Fruit fly (Drosophila melanogaster) whole organism, prepupa: ENCODE data around the gene CG5180.
A peak's percentile ranks its signal among the peaks of the same experiment; 100 is the strongest.

Experiments used
- Blimp-1 ChIP-seq: fragments of 200-800 bp; sonication (Bioruptor generic); optimal IDR thresholded peaks from 3 replicates; lab custom pipeline; 2017; ENCODE audit warnings: missing biosample characterization, missing genetic modification characterization, mild to moderate bottlenecking, moderate library complexity, missing genetic modification reagents
- CG10669 ChIP-seq: fragments of 200-800 bp; sonication (Bioruptor generic); optimal IDR thresholded peaks from 3 replicates; lab custom pipeline; 2018; ENCODE audit warnings: missing biosample characterization, mild to moderate bottlenecking, missing genetic modification characterization, moderate library complexity
- CG11294 ChIP-seq: fragments of 200-800 bp; sonication (Bioruptor generic); IDR thresholded peaks from 2 replicates; pipeline ENCODE4 v1.3.6; 2022; ENCODE audit warnings: missing biosample characterization, missing genetic modification characterization
- CG11762 ChIP-seq: fragments of 200-800 bp; sonication (Bioruptor generic); optimal IDR thresholded peaks from 3 replicates; lab custom pipeline; 2016; ENCODE audit warnings: missing biosample characterization, missing genetic modification characterization; ENCODE audit not compliant: insufficient read depth
- CG15336 ChIP-seq: fragments of 200-800 bp; sonication (Bioruptor generic); IDR thresholded peaks from 2 replicates; pipeline ENCODE4 v1.3.6; 2022; ENCODE audit warnings: missing biosample characterization, missing genetic modification characterization
- CG16779 ChIP-seq: fragments of 200-800 bp; sonication (Bioruptor generic); optimal IDR thresholded peaks from 3 replicates; lab custom pipeline; 2017; ENCODE audit warnings: missing biosample characterization, mild to moderate bottlenecking, missing genetic modification characterization
- CG3032 ChIP-seq: fragments of 200-800 bp; optimal IDR thresholded peaks from 2 replicates; lab custom pipeline; 2019; ENCODE audit warnings: missing biosample characterization, mild to moderate bottlenecking, missing genetic modification characterization, moderate library complexity
- CG32006 ChIP-seq: fragments of 200-800 bp; sonication (Bioruptor generic); optimal IDR thresholded peaks from 3 replicates; lab custom pipeline; 2017; ENCODE audit warnings: missing biosample characterization, mild to moderate bottlenecking, missing genetic modification characterization
- CG3919 ChIP-seq: fragments of 200-800 bp; sonication (Bioruptor generic); optimal IDR thresholded peaks from 3 replicates; lab custom pipeline; 2016; ENCODE audit warnings: missing biosample characterization, missing genetic modification characterization
- CG4318 ChIP-seq: fragments of 200-800 bp; sonication (Bioruptor generic); optimal IDR thresholded peaks from 3 replicates; lab custom pipeline; 2017; ENCODE audit warnings: missing biosample characterization, mild to moderate bottlenecking, missing genetic modification characterization
- CG6163 ChIP-seq: fragments of 200-800 bp; sonication (Bioruptor generic); IDR thresholded peaks from 3 replicates; pipeline ENCODE4 v1.3.6; 2022; ENCODE audit warnings: missing biosample characterization, missing genetic modification characterization
- CG6276 ChIP-seq: fragments of 200-800 bp; sonication (Bioruptor generic); optimal IDR thresholded peaks from 2 replicates; lab custom pipeline; 2017; ENCODE audit warnings: missing biosample characterization, mild to moderate bottlenecking, missing genetic modification characterization
- CG6854 ChIP-seq: fragments of 200-800 bp; sonication (Bioruptor generic); optimal IDR thresholded peaks from 2 replicates; lab custom pipeline; 2017; ENCODE audit warnings: missing biosample characterization, mild to moderate bottlenecking, missing genetic modification characterization
- CG7368 ChIP-seq: fragments of 200-800 bp; sonication (Bioruptor generic); optimal IDR thresholded peaks from 3 replicates; lab custom pipeline; 2016; ENCODE audit warnings: missing biosample characterization, missing genetic modification characterization
- CG8119 ChIP-seq: fragments of 200-800 bp; sonication (Bioruptor generic); IDR thresholded peaks from 3 replicates; pipeline ENCODE4 v1.3.6; 2022; ENCODE audit warnings: missing biosample characterization, missing genetic modification characterization
- CG8319 ChIP-seq: fragments of 200-800 bp; sonication (Bioruptor generic); optimal IDR thresholded peaks from 3 replicates; lab custom pipeline; 2016; ENCODE audit warnings: missing biosample characterization, missing genetic modification characterization
- CG9139 ChIP-seq: fragments of 200-800 bp; sonication (Bioruptor generic); optimal IDR thresholded peaks from 3 replicates; lab custom pipeline; 2017; ENCODE audit warnings: missing biosample characterization, mild to moderate bottlenecking, missing genetic modification characterization
- Eip78C ChIP-seq: fragments of 200-800 bp; sonication (Bioruptor generic); peaks from one replicate; lab custom pipeline; 2016; ENCODE audit warnings: missing biosample characterization, missing genetic modification characterization
- Eip93F ChIP-seq: fragments of 200-800 bp; sonication (Bioruptor generic); optimal IDR thresholded peaks from 2 replicates; lab custom pipeline; 2016; ENCODE audit warnings: missing biosample characterization, mild to moderate bottlenecking, missing genetic modification characterization
- Ets96B ChIP-seq: fragments of 200-800 bp; optimal IDR thresholded peaks from 2 replicates; lab custom pipeline; 2019; ENCODE audit warnings: missing biosample characterization, mild to moderate bottlenecking, missing genetic modification characterization, moderate library complexity
- Gug ChIP-seq: fragments of 200-800 bp; sonication (Bioruptor generic); IDR thresholded peaks from 2 replicates; pipeline ENCODE4 v1.3.6; 2022; ENCODE audit warnings: missing biosample characterization, missing genetic modification characterization
- Hr39 ChIP-seq: fragments of 200-800 bp; sonication (Bioruptor generic); optimal IDR thresholded peaks from 2 replicates; lab custom pipeline; 2016; ENCODE audit warnings: missing biosample characterization, missing genetic modification characterization
- Lpt ChIP-seq: fragments of 200-800 bp; sonication (Bioruptor generic); optimal IDR thresholded peaks from 3 replicates; lab custom pipeline; 2016; ENCODE audit warnings: missing biosample characterization, missing genetic modification characterization
- Met ChIP-seq: fragments of 200-800 bp; sonication (Bioruptor generic); optimal IDR thresholded peaks from 3 replicates; lab custom pipeline; 2016; ENCODE audit warnings: missing biosample characterization, missing genetic modification characterization
- OdsH ChIP-seq: fragments of 200-800 bp; sonication (Bioruptor generic); optimal IDR thresholded peaks from 3 replicates; lab custom pipeline; 2016; ENCODE audit warnings: missing biosample characterization, missing genetic modification characterization
- Sox102F ChIP-seq: fragments of 200-800 bp; sonication (Bioruptor generic); optimal IDR thresholded peaks from 2 replicates; lab custom pipeline; 2016; ENCODE audit warnings: missing biosample characterization, mild to moderate bottlenecking, missing genetic modification characterization
- Sox14 ChIP-seq: fragments of 200-800 bp; sonication (Bioruptor generic); optimal IDR thresholded peaks from 3 replicates; lab custom pipeline; 2016; ENCODE audit warnings: missing biosample characterization, missing genetic modification characterization
- achi ChIP-seq: fragments of 200-800 bp; sonication (Bioruptor generic); optimal IDR thresholded peaks from 3 replicates; lab custom pipeline; 2016; ENCODE audit warnings: missing biosample characterization, missing genetic modification characterization
- cyc ChIP-seq: fragments of 200-800 bp; sonication (Bioruptor generic); optimal IDR thresholded peaks from 3 replicates; lab custom pipeline; 2016; ENCODE audit warnings: missing biosample characterization, missing genetic modification characterization
- dsx ChIP-seq: fragments of 200-800 bp; optimal IDR thresholded peaks from 3 replicates; lab custom pipeline; 2019; ENCODE audit warnings: missing biosample characterization, mild to moderate bottlenecking, missing genetic modification characterization, moderate library complexity; ENCODE audit not compliant: poor library complexity, severe bottlenecking
- eg ChIP-seq: fragments of 200-800 bp; sonication (Bioruptor generic); IDR thresholded peaks from 3 replicates; pipeline ENCODE4 v1.3.6; 2022; ENCODE audit warnings: missing biosample characterization, missing genetic modification characterization
- esn ChIP-seq: fragments of 200-800 bp; sonication (Bioruptor generic); optimal IDR thresholded peaks from 2 replicates; lab custom pipeline; 2016; ENCODE audit warnings: missing biosample characterization, mild to moderate bottlenecking, missing genetic modification characterization, moderate library complexity
- fd59A ChIP-seq: fragments of 200-800 bp; sonication (Bioruptor generic); optimal IDR thresholded peaks from 2 replicates; lab custom pipeline; 2017; ENCODE audit warnings: missing biosample characterization, mild to moderate bottlenecking, missing genetic modification characterization, missing genetic modification reagents
- fd85E ChIP-seq: fragments of 200-800 bp; sonication (Bioruptor generic); optimal IDR thresholded peaks from 3 replicates; lab custom pipeline; 2016; ENCODE audit warnings: missing biosample characterization, missing genetic modification characterization
- fkh ChIP-seq: fragments of 200-800 bp; sonication (Bioruptor generic); optimal IDR thresholded peaks from 3 replicates; lab custom pipeline; 2017; ENCODE audit warnings: missing biosample characterization, mild to moderate bottlenecking, missing genetic modification characterization, moderate library complexity
- lz ChIP-seq: fragments of 200-800 bp; sonication (Bioruptor generic); optimal IDR thresholded peaks from 3 replicates; lab custom pipeline; 2016; ENCODE audit warnings: missing biosample characterization, missing genetic modification characterization
- net ChIP-seq: fragments of 200-800 bp; sonication (Bioruptor generic); optimal IDR thresholded peaks from 3 replicates; lab custom pipeline; 2016; ENCODE audit warnings: missing biosample characterization, missing genetic modification characterization
- pdm3 ChIP-seq: fragments of 200-800 bp; sonication (Bioruptor generic); optimal IDR thresholded peaks from 3 replicates; lab custom pipeline; 2016; ENCODE audit warnings: missing biosample characterization, missing genetic modification characterization
- ss ChIP-seq, 2 experiments: fragments of 200-800 bp; sonication (Bioruptor generic); optimal IDR thresholded peaks; 2 replicates in 1 of 2; 3 replicates in 1 of 2; lab custom pipeline; 2017 to 2018; ENCODE audit warnings: mild to moderate bottlenecking in 2 of 2, missing biosample characterization in 2 of 2, missing genetic modification characterization in 2 of 2, moderate library complexity in 1 of 2
- svp ChIP-seq: fragments of 200-800 bp; sonication (Bioruptor generic); peaks from one replicate; lab custom pipeline; 2016; ENCODE audit warnings: missing biosample characterization, missing genetic modification characterization
- topi ChIP-seq: fragments of 200-800 bp; sonication (Bioruptor generic); optimal IDR thresholded peaks from 3 replicates; lab custom pipeline; 2016; ENCODE audit warnings: missing biosample characterization, missing genetic modification characterization
- vri ChIP-seq: fragments of 200-800 bp; sonication (Bioruptor generic); optimal IDR thresholded peaks from 3 replicates; lab custom pipeline; 2016; ENCODE audit warnings: missing biosample characterization, mild to moderate bottlenecking, missing genetic modification characterization

CG5180 gene

DNA sequence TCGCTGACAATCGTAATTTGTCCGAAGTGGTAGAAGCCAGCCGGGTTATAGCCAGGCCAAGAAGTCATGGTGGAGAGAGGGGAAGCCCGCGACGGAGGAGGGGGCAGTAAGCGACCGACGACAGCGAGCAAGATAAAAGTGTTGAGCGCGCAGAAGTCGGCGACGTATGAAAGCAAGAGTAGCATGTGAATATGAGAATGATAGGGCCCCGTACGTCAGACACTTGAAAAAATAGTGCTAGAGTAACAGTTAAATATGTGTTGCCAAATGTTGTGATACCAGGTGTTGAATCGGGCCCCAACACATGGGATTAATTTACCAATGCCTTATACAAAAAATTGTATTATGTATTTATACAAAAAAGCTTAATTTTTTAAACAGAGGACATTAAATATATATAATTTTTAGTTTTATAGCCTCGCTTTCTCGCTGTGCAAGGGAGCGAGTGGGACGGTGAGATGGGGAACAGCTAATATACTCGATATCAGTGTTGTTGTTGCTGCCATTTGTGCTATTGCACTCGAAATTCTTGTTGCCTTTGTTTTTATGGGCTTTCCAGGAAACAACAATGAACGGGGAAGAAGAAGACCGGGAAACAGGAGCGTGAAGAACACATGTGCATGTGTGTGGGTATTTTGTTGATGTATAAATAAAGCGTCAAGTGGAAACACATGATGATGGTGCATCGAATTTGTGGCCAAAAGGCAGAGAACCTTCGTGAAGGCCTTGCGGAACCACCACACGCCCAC, 7.7 kb upstream of the CG5180 start (continued):
- TF ChIP-seq CG9139 (GFP tag; lab: Kevin White, UChicago) (peak; percentile 74), pdm3 (GFP tag; lab: Kevin White, UChicago) (peak; percentile 84), esn (GFP tag; lab: Kevin White, UChicago) (peak; percentile 82), CG6276 (GFP tag; lab: Kevin White, UChicago) (peak; percentile 75), CG16779 (tag; lab: Kevin White, UChicago) (peak; percentile 49), CG3032 (peak; percentile 89), Blimp-1 (GFP tag; lab: Kevin White, UChicago) (peak; percentile 64), Hr39 (GFP tag; lab: Kevin White, UChicago) (peak; percentile 65), lz (GFP tag; lab: Kevin White, UChicago) (peak; percentile 71), CG15336 (GFP tag; lab: Robert Waterston, UW) (peak; percentile 87), CG11762 (GFP tag; lab: Kevin White, UChicago) (peak; percentile 86), Eip78C (peak; percentile 94), net (peak; percentile 79), Sox102F (GFP tag; lab: Kevin White, UChicago) (peak; percentile 71), cyc (GFP tag; lab: Kevin White, UChicago) (peak; percentile 78), CG8319 (GFP tag; lab: Kevin White, UChicago) (peak; percentile 87), CG3919 (peak; percentile 92), CG6163 (GFP tag; lab: Robert Waterston, UW) (peak; percentile 90), fd59A (GFP tag; lab: Kevin White, UChicago) (peak; percentile 85), eg (peak; percentile 80), ss (GFP tag; optimal IDR thresholded peaks at IDR 0.05; lab: Kevin White, UChicago) (peak; percentile 67 to 88)

DNA sequence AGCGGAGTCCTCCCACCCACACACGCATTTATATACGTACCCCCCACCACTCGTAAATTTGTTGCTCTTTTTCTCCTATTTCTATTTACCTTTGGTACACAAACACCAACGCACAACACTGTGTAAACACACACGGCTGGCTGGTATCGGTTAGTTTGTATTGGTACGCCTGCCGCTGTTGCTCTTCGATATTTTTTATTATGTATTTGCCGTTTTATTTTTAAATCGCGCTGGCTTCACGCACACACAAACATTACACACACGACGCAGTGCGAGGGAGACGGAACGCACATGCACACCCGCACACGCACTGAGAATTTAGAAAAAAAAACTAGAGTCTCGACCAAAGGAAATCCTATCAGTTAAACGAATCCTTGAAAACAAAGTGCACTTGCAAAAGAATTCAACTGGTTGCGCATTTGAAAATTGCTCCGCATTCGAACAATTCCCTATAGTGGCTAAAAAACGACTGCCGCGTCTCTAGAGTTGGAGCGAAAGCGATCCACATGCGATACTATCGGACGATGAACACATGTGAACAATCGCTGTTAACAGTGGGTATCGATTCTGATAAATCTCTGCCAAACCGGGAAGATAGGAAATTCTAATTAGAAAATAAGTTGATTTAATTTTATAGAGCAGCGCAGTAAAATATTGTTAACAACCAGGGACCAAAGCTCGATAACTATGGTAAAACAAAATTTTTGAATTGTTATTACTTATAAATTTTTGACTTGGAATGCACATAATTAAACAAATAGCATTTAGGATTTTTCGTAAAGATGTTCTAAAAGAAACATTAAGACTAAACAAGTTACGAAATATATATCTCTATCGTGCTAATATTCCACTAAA, 6.9 kb upstream of the CG5180 start:
- TF ChIP-seq Eip78C (peak; percentile 78), CG11294 (GFP tag; lab: Robert Waterston, UW) (no peak; the same call in 1 of the 2 replicates), eg (peak; percentile 68), CG4318 (GFP tag; lab: Kevin White, UChicago) (no peak), cyc (GFP tag; lab: Kevin White, UChicago) (no peak), fkh (GFP tag; lab: Kevin White, UChicago) (peak; percentile 99), Gug (GFP tag; lab: Robert Waterston, UW) (no peak), Met (GFP tag; lab: Kevin White, UChicago) (peak; percentile 6), CG9139 (GFP tag; lab: Kevin White, UChicago) (peak; percentile 67), ss (GFP tag; optimal IDR thresholded peaks at IDR 0.05; lab: Kevin White, UChicago) (peak; percentile 38 to 64), CG6163 (GFP tag; lab: Robert Waterston, UW) (peak; percentile 45; the same call in 2 of the 3 replicates), Sox14 (GFP tag; lab: Kevin White, UChicago) (peak; percentile 16), topi (GFP tag; lab: Kevin White, UChicago) (peak; percentile 39), CG8119 (GFP tag; lab: Robert Waterston, UW) (peak; percentile 51; the same call in 2 of the 3 replicates), dsx (peak; percentile 51), net (peak; percentile 43), CG32006 (GFP tag; lab: Kevin White, UChicago) (no peak), CG3919 (peak; percentile 13), Lpt (GFP tag; lab: Kevin White, UChicago) (peak; percentile 44), Eip93F (GFP tag; lab: Kevin White, UChicago) (no peak), svp (GFP tag; lab: Kevin White, UChicago) (peak; percentile 73), fd85E (GFP tag; lab: Kevin White, UChicago) (no peak), achi (peak; percentile 16), CG7368 (GFP tag; lab: Kevin White, UChicago) (peak; percentile 21), Sox102F (GFP tag; lab: Kevin White, UChicago) (peak; percentile 48), OdsH (GFP tag; lab: Kevin White, UChicago) (peak; percentile 10), CG6276 (GFP tag; lab: Kevin White, UChicago) (peak; percentile 59), CG6854 (GFP tag; lab: Kevin White, UChicago) (peak; percentile 38), pdm3 (GFP tag; lab: Kevin White, UChicago) (no peak), lz (GFP tag; lab: Kevin White, UChicago) (no peak), Ets96B (peak; percentile 28), CG11762 (GFP tag; lab: Kevin White, UChicago) (peak; percentile 24), CG10669 (GFP tag; lab: Kevin White, UChicago) (no peak), Hr39 (GFP tag; lab: Kevin White, UChicago) (no peak), CG16779 (tag; lab: Kevin White, UChicago) (peak; percentile 62), vri (GFP tag; lab: Kevin White, UChicago) (peak; percentile 79), CG15336 (GFP tag; lab: Robert Waterston, UW) (peak; percentile 52; the same call in 1 of the 2 replicates)
